Worm (Caenorhabditis elegans): Measurements from ENCODE around the gene cbp-3.

Gene cbp-3

ce11 chrIII:9907574-9907973 lies 6.2 kb upstream of the cbp-3 start:
- TF ChIP-seq snu-23 (GFP tag; optimal IDR thresholded peaks at IDR 0.05) (peak; percentile 30), ces-1 (GFP tag; optimal IDR thresholded peaks at IDR 0.05) (no peak), hlh-17 (GFP tag; optimal IDR thresholded peaks at IDR 0.05; ENCODE audit: borderline replicate concordance) (no peak), fkh-4 (tag; optimal IDR thresholded peaks at IDR 0.05; ENCODE audit: borderline replicate concordance) (no peak), sup-37 (GFP tag; optimal IDR thresholded peaks at IDR 0.05) (no peak), lin-14 (GFP tag; optimal IDR thresholded peaks at IDR 0.05) (peak; percentile 58), skn-1 (tag; optimal IDR thresholded peaks at IDR 0.05) (no peak), mab-9 (GFP tag; IDR thresholded peaks at IDR 0.05) (no peak), unc-86 (tag; optimal IDR thresholded peaks at IDR 0.05) (no peak), sox-4 (tag; optimal IDR thresholded peaks at IDR 0.05) (no peak), dsc-1 (tag; optimal IDR thresholded peaks at IDR 0.05) (no peak), pag-3 (tag; optimal IDR thresholded peaks at IDR 0.05; ENCODE audit: borderline replicate concordance, insufficient read depth) (no peak), dpl-1 (GFP tag; optimal IDR thresholded peaks at IDR 0.05) (no peak), lin-39 (tag; optimal IDR thresholded peaks at IDR 0.05) (no peak), efl-3 (GFP tag; optimal IDR thresholded peaks at IDR 0.05) (no peak), unc-30 (tag; optimal IDR thresholded peaks at IDR 0.05) (no peak), xbp-1 (tag; optimal IDR thresholded peaks at IDR 0.05) (no peak), mep-1 (tag; optimal IDR thresholded peaks at IDR 0.05) (no peak), mef-2 (tag; optimal IDR thresholded peaks at IDR 0.05) (no peak), ceh-88 (GFP tag; IDR thresholded peaks at IDR 0.05) (no peak), nhr-77 (tag; optimal IDR thresholded peaks at IDR 0.05) (no peak), pqm-1 (tag; optimal IDR thresholded peaks at IDR 0.05) (no peak), nhr-28 (tag; optimal IDR thresholded peaks at IDR 0.05) (no peak), nhr-12 (tag; optimal IDR thresholded peaks at IDR 0.05) (no peak), ztf-4 (tag; optimal IDR thresholded peaks at IDR 0.05) (no peak), pax-3 (tag; optimal IDR thresholded peaks at IDR 0.05) (no peak), unc-98 (GFP tag; IDR thresholded peaks at IDR 0.05) (no peak), ets-5 (GFP tag; IDR thresholded peaks at IDR 0.05) (no peak), elt-3 (tag; optimal IDR thresholded peaks at IDR 0.05) (no peak), lin-15B (tag; optimal IDR thresholded peaks at IDR 0.05) (no peak), ceh-8 (GFP tag; optimal IDR thresholded peaks at IDR 0.05) (no peak), egl-27 (tag; optimal IDR thresholded peaks at IDR 0.05) (no peak), tlp-1 (tag; optimal IDR thresholded peaks at IDR 0.05) (no peak), lir-3 (tag; optimal IDR thresholded peaks at IDR 0.05; ENCODE audit: poor library complexity) (no peak), C16A3.4 (tag; optimal IDR thresholded peaks at IDR 0.05) (no peak), nhr-20 (tag; optimal IDR thresholded peaks at IDR 0.05) (peak; percentile 27), zag-1 (tag; optimal IDR thresholded peaks at IDR 0.05) (no peak), C34B4.2 (tag; optimal IDR thresholded peaks at IDR 0.05) (no peak), jun-1 (tag; optimal IDR thresholded peaks at IDR 0.05) (no peak), alr-1 (tag; optimal IDR thresholded peaks at IDR 0.05; ENCODE audit: borderline replicate concordance) (no peak), unc-130 (tag; optimal IDR thresholded peaks at IDR 0.05) (no peak), aly-2 (tag; optimal IDR thresholded peaks at IDR 0.05) (no peak), nhr-71 (tag; optimal IDR thresholded peaks at IDR 0.05) (peak; percentile 23), aha-1 (tag; optimal IDR thresholded peaks at IDR 0.05) (no peak), snpc-4 (tag; optimal IDR thresholded peaks at IDR 0.05) (no peak), grh-1 (GFP tag; IDR thresholded peaks at IDR 0.05) (peak; percentile 72), rnt-1 (tag; optimal IDR thresholded peaks at IDR 0.05) (no peak), nhr-237 (tag; optimal IDR thresholded peaks at IDR 0.05) (no peak), nhr-85 (tag) (peak; percentile 50), nhr-11 (tag; optimal IDR thresholded peaks at IDR 0.05) (no peak), nhr-84 (tag; optimal IDR thresholded peaks at IDR 0.05) (no peak), blmp-1 (tag; optimal IDR thresholded peaks at IDR 0.05) (peak; percentile 41), ceh-63 (GFP tag; optimal IDR thresholded peaks at IDR 0.05) (no peak), egl-13 (tag; optimal IDR thresholded peaks at IDR 0.05) (no peak)
